Fruit fly (Drosophila melanogaster) whole organism, embryonic: ENCODE measurements around the gene CG11811.

Experiments used
- Adf1 ChIP-seq: fragments of 200-800 bp; sonication (Bioruptor generic); IDR thresholded peaks from 2 replicates; pipeline ENCODE4 v1.3.6; 2022; ENCODE audit warnings: missing biosample characterization, missing genetic modification characterization
- CG11247 ChIP-seq: fragments of 200-800 bp; sonication (Bioruptor generic); IDR thresholded peaks from 2 replicates; pipeline ENCODE4 v1.3.6; 2022; ENCODE audit warnings: missing biosample characterization, missing genetic modification characterization
- CG11504 ChIP-seq: fragments of 200-800 bp; sonication (Bioruptor generic); optimal IDR thresholded peaks from 3 replicates; lab custom pipeline; 2019; ENCODE audit warnings: missing biosample characterization, mild to moderate bottlenecking, missing genetic modification characterization, moderate library complexity
- CG12391 ChIP-seq: fragments of 200-800 bp; sonication (Bioruptor generic); optimal IDR thresholded peaks from 3 replicates; lab custom pipeline; 2018; ENCODE audit warnings: missing biosample characterization, mild to moderate bottlenecking, missing genetic modification characterization, moderate library complexity
- CG12659 ChIP-seq: fragments of 200-800 bp; sonication (Bioruptor generic); optimal IDR thresholded peaks from 3 replicates; lab custom pipeline; 2017; ENCODE audit warnings: mild to moderate bottlenecking, missing biosample characterization, missing genetic modification reagents, missing genetic modification characterization
- CG17359 ChIP-seq: fragments of 200-800 bp; sonication (Bioruptor generic); optimal IDR thresholded peaks from 3 replicates; lab custom pipeline; 2018; ENCODE audit warnings: missing biosample characterization, mild to moderate bottlenecking, missing genetic modification characterization, moderate library complexity
- CG17361 ChIP-seq: fragments of 200-800 bp; sonication (Bioruptor generic); IDR thresholded peaks from 3 replicates; pipeline ENCODE4 v1.3.6; 2022; ENCODE audit warnings: missing biosample characterization, missing genetic modification characterization
- CG17612 ChIP-seq: fragments of 200-800 bp; sonication (Bioruptor generic); IDR thresholded peaks from 2 replicates; pipeline ENCODE4 v1.3.6; 2022; ENCODE audit warnings: missing biosample characterization, missing genetic modification characterization
- CG18619 ChIP-seq: fragments of 200-800 bp; sonication (Bioruptor generic); optimal IDR thresholded peaks from 3 replicates; lab custom pipeline; 2017; ENCODE audit warnings: missing biosample characterization, mild to moderate bottlenecking, missing genetic modification characterization
- CG2116 ChIP-seq: fragments of 200-800 bp; sonication (Bioruptor generic); optimal IDR thresholded peaks from 3 replicates; lab custom pipeline; 2018; ENCODE audit warnings: missing biosample characterization, mild to moderate bottlenecking, missing genetic modification characterization
- CG2199 ChIP-seq: fragments of 200-800 bp; sonication (Bioruptor generic); IDR thresholded peaks from 3 replicates; pipeline ENCODE4 v1.3.6; 2022; ENCODE audit warnings: missing biosample characterization, missing genetic modification characterization
- CG2889 ChIP-seq: fragments of 200-800 bp; sonication (Bioruptor generic); IDR thresholded peaks from 3 replicates; pipeline ENCODE4 v1.3.6; 2022; ENCODE audit warnings: missing biosample characterization, missing genetic modification characterization
- CG3281 ChIP-seq: fragments of 200-800 bp; sonication (Bioruptor generic); optimal IDR thresholded peaks from 3 replicates; lab custom pipeline; 2017; ENCODE audit warnings: missing biosample characterization, mild to moderate bottlenecking, missing genetic modification characterization
- CG43689 ChIP-seq: fragments of 200-800 bp; sonication (Bioruptor generic); IDR thresholded peaks from 2 replicates; pipeline ENCODE4 v1.3.6; 2022; ENCODE audit warnings: missing biosample characterization, missing genetic modification characterization
- CG5180 ChIP-seq: fragments of 200-800 bp; sonication (Bioruptor generic); optimal IDR thresholded peaks from 3 replicates; lab custom pipeline; 2017; ENCODE audit warnings: missing biosample characterization, missing genetic modification characterization, mild to moderate bottlenecking, moderate library complexity, missing genetic modification reagents
- CG7372 ChIP-seq: fragments of 200-800 bp; sonication (Bioruptor generic); IDR thresholded peaks from 2 replicates; pipeline ENCODE4 v1.3.6; 2022; ENCODE audit warnings: missing biosample characterization, missing genetic modification characterization
- CG8359 ChIP-seq: fragments of 200-800 bp; sonication (Bioruptor generic); optimal IDR thresholded peaks from 2 replicates; lab custom pipeline; 2017; ENCODE audit warnings: missing biosample characterization, mild to moderate bottlenecking, missing genetic modification characterization, borderline replicate concordance
- CG8765 ChIP-seq: fragments of 200-800 bp; sonication (Bioruptor generic); IDR thresholded peaks from 2 replicates; pipeline ENCODE4 v1.3.6; 2022; ENCODE audit warnings: missing biosample characterization, missing genetic modification characterization
- CG8924 ChIP-seq: fragments of 200-800 bp; optimal IDR thresholded peaks from 3 replicates; lab custom pipeline; 2019; ENCODE audit warnings: missing biosample characterization, mild to moderate bottlenecking, missing genetic modification characterization, moderate library complexity
- CG9609 ChIP-seq: fragments of 200-800 bp; sonication (Bioruptor generic); optimal IDR thresholded peaks from 3 replicates; lab custom pipeline; 2016; ENCODE audit warnings: missing biosample characterization, missing genetic modification characterization
- CG9817 ChIP-seq: fragments of 200-800 bp; sonication (Bioruptor generic); optimal IDR thresholded peaks from 2 replicates; lab custom pipeline; 2018; ENCODE audit warnings: missing biosample characterization, mild to moderate bottlenecking, missing genetic modification characterization, moderate library complexity
- CHES-1-like ChIP-seq: fragments of 200-800 bp; sonication (Bioruptor generic); optimal IDR thresholded peaks from 2 replicates; lab custom pipeline; 2016; ENCODE audit warnings: missing biosample characterization, missing genetic modification characterization
- Chrac-16 ChIP-seq: fragments of 200-800 bp; sonication (Bioruptor generic); optimal IDR thresholded peaks from 3 replicates; lab custom pipeline; 2016; ENCODE audit warnings: missing biosample characterization, missing genetic modification characterization
- E2f1 ChIP-seq: fragments of 200-800 bp; sonication (Bioruptor generic); IDR thresholded peaks from 2 replicates; pipeline ENCODE4 v1.3.6; 2022; ENCODE audit warnings: missing biosample characterization, missing genetic modification characterization
- Ets97D ChIP-seq: fragments of 200-800 bp; sonication (Bioruptor generic); optimal IDR thresholded peaks from 3 replicates; lab custom pipeline; 2016; ENCODE audit warnings: missing biosample characterization, missing genetic modification characterization
- HLH4C ChIP-seq: fragments of 200-800 bp; sonication (Bioruptor generic); IDR thresholded peaks from 3 replicates; pipeline ENCODE4 v1.3.6; 2022; ENCODE audit warnings: missing biosample characterization, missing genetic modification characterization; ENCODE audit not compliant: partially characterized antibody
- HmgZ ChIP-seq: fragments of 200-800 bp; sonication (Bioruptor generic); optimal IDR thresholded peaks from 2 replicates; lab custom pipeline; 2018; ENCODE audit warnings: missing biosample characterization, mild to moderate bottlenecking, missing genetic modification characterization
- Max ChIP-seq: fragments of 200-800 bp; sonication (Bioruptor generic); optimal IDR thresholded peaks from 2 replicates; lab custom pipeline; 2016; ENCODE audit warnings: missing biosample characterization, mild to moderate bottlenecking, missing genetic modification characterization
- Mrtf ChIP-seq: fragments of 200-800 bp; sonication (Bioruptor generic); IDR thresholded peaks from 3 replicates; pipeline ENCODE4 v1.3.6; 2022; ENCODE audit warnings: missing biosample characterization, missing genetic modification characterization
- Six4 ChIP-seq: fragments of 200-800 bp; sonication (Bioruptor generic); optimal IDR thresholded peaks from 2 replicates; lab custom pipeline; 2016; ENCODE audit warnings: missing biosample characterization, missing genetic modification characterization
- abd-A ChIP-seq: fragments of 200-800 bp; sonication (Bioruptor generic); optimal IDR thresholded peaks from 3 replicates; lab custom pipeline; 2019; ENCODE audit warnings: missing biosample characterization, mild to moderate bottlenecking, missing genetic modification characterization, moderate library complexity
- ap ChIP-seq: fragments of 200-800 bp; sonication (Bioruptor generic); IDR thresholded peaks from 2 replicates; pipeline ENCODE4 v1.3.6; 2022; ENCODE audit warnings: missing biosample characterization, missing genetic modification characterization
- az2 ChIP-seq: fragments of 200-800 bp; sonication (Bioruptor generic); optimal IDR thresholded peaks from 3 replicates; lab custom pipeline; 2016; ENCODE audit warnings: missing biosample characterization, missing genetic modification characterization
- br ChIP-seq: fragments of >200 bp; optimal IDR thresholded peaks from 2 replicates; lab custom pipeline; 2017
- croc ChIP-seq: fragments of 200-800 bp; sonication (Bioruptor generic); conservative IDR thresholded peaks from 3 replicates; pipeline ENCODE4 v1.3.6; 2022; ENCODE audit warnings: missing biosample characterization, missing genetic modification characterization
- dysf ChIP-seq: fragments of 200-800 bp; sonication (Bioruptor generic); IDR thresholded peaks from 3 replicates; pipeline ENCODE4 v1.3.6; 2022; ENCODE audit warnings: missing biosample characterization, missing genetic modification characterization
- gfzf ChIP-seq: fragments of 200-800 bp; sonication (Bioruptor generic); optimal IDR thresholded peaks from 2 replicates; lab custom pipeline; 2016; ENCODE audit warnings: missing biosample characterization, mild to moderate bottlenecking, missing genetic modification characterization, moderate library complexity
- kah ChIP-seq: fragments of 200-800 bp; sonication (Bioruptor generic); optimal IDR thresholded peaks from 2 replicates; lab custom pipeline; 2018; ENCODE audit warnings: missing biosample characterization, mild to moderate bottlenecking, missing genetic modification characterization
- lbe ChIP-seq: fragments of 200-800 bp; sonication (Bioruptor generic); optimal IDR thresholded peaks from 2 replicates; lab custom pipeline; 2016; ENCODE audit warnings: missing biosample characterization, mild to moderate bottlenecking, missing genetic modification characterization
- lmd ChIP-seq: fragments of 200-800 bp; sonication (Bioruptor generic); IDR thresholded peaks from 2 replicates; pipeline ENCODE4 v1.3.6; 2022; ENCODE audit warnings: missing biosample characterization, missing genetic modification characterization
- nerfin-1 ChIP-seq: fragments of 200-800 bp; sonication (Bioruptor generic); optimal IDR thresholded peaks from 3 replicates; lab custom pipeline; 2019; ENCODE audit warnings: missing biosample characterization, mild to moderate bottlenecking, missing genetic modification characterization, moderate library complexity
- odd ChIP-seq: fragments of 200-800 bp; sonication (Bioruptor generic); optimal IDR thresholded peaks from 2 replicates; lab custom pipeline; 2017; ENCODE audit warnings: missing biosample characterization, mild to moderate bottlenecking, missing genetic modification characterization
- p53 ChIP-seq: fragments of 200-800 bp; sonication (Bioruptor generic); optimal IDR thresholded peaks from 2 replicates; lab custom pipeline; 2016; ENCODE audit warnings: missing biosample characterization, missing genetic modification characterization
- pum ChIP-seq: fragments of 200-800 bp; sonication (Bioruptor generic); optimal IDR thresholded peaks from 2 replicates; lab custom pipeline; 2016; ENCODE audit warnings: missing biosample characterization, missing genetic modification characterization
- scrt ChIP-seq: fragments of 200-800 bp; sonication (Bioruptor generic); optimal IDR thresholded peaks from 2 replicates; lab custom pipeline; 2018; ENCODE audit warnings: missing biosample characterization, mild to moderate bottlenecking, missing genetic modification characterization, moderate library complexity
- sima ChIP-seq: fragments of 200-800 bp; sonication (Bioruptor generic); optimal IDR thresholded peaks from 2 replicates; lab custom pipeline; 2016; ENCODE audit warnings: missing biosample characterization, missing genetic modification characterization
- sisA ChIP-seq: fragments of 200-800 bp; sonication (Bioruptor generic); IDR thresholded peaks from 2 replicates; pipeline ENCODE4 v1.3.6; 2022; ENCODE audit warnings: missing biosample characterization, missing genetic modification characterization
- tap ChIP-seq: fragments of 200-800 bp; optimal IDR thresholded peaks from 3 replicates; lab custom pipeline; 2019; ENCODE audit warnings: missing biosample characterization, mild to moderate bottlenecking, missing genetic modification characterization, moderate library complexity
- unpg ChIP-seq: fragments of 200-800 bp; sonication (Bioruptor generic); optimal IDR thresholded peaks from 3 replicates; lab custom pipeline; 2018; ENCODE audit warnings: missing biosample characterization, mild to moderate bottlenecking, missing genetic modification characterization, moderate library complexity
- wor ChIP-seq: fragments of 200-800 bp; sonication (Bioruptor generic); IDR thresholded peaks from 2 replicates; pipeline ENCODE4 v1.3.6; 2022; ENCODE audit warnings: missing biosample characterization, missing genetic modification characterization
- zf30C ChIP-seq: fragments of 200-800 bp; sonication (Bioruptor generic); optimal IDR thresholded peaks from 3 replicates; lab custom pipeline; 2018; ENCODE audit warnings: missing biosample characterization, mild to moderate bottlenecking, missing genetic modification characterization

The CG11811 gene

DNA sequence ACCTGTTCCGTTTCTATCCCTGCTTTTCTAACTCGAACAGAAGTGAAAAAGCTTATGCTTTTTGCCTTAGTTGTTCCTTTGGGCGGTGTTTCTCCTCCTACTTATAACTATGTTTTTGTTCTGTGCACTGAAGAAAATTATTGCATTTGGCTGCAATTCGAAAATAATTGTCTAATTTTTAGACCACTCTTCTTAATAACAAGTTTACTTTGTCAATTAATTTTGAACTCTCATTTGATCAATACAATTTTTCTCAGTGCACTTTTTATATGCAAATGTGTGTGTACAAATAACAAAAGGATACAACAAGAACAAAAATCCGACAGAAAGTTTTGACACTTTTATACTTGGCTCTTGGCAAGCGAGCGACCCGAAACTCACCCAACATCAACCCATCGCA, 44.3 kb downstream of the CG11811 start (continued):
- TF ChIP-seq Chrac-16 (GFP tag; lab: Kevin White, UChicago), result peak; percentile 54
- TF ChIP-seq unpg, result peak; percentile 60
- TF ChIP-seq az2 (GFP tag; lab: Kevin White, UChicago), result peak; percentile 41
- TF ChIP-seq nerfin-1 (tag; lab: Kevin White, UChicago), result no peak
- peak; percentile 24; the same call in 1 of the 2 replicates for TF ChIP-seq E2f1 (GFP tag; lab: Robert Waterston, UW)
- TF ChIP-seq CG12659 (GFP tag; lab: Kevin White, UChicago), result peak; percentile 40
- no peak for TF ChIP-seq HLH4C (GFP tag; lab: Robert Waterston, UW)
- no peak for TF ChIP-seq CG17612 (GFP tag; lab: Robert Waterston, UW)
- peak; percentile 49; the same call in 1 of the 3 replicates for TF ChIP-seq Mrtf (GFP tag; lab: Robert Waterston, UW)
- TF ChIP-seq lmd, result peak; percentile 78
- TF ChIP-seq Ets97D (GFP tag; lab: Kevin White, UChicago), result no peak
- TF ChIP-seq CG17361 (GFP tag; lab: Robert Waterston, UW), result peak; percentile 58; the same call in 2 of the 3 replicates
- no peak for TF ChIP-seq CG5180 (GFP tag; lab: Kevin White, UChicago)
- TF ChIP-seq pum (GFP tag; lab: Kevin White, UChicago), result peak; percentile 28
- no peak for TF ChIP-seq CG8765 (GFP tag; lab: Robert Waterston, UW)
- no peak for TF ChIP-seq CG2199 (GFP tag; lab: Robert Waterston, UW)
- no peak for TF ChIP-seq sima (GFP tag; lab: Kevin White, UChicago)
- TF ChIP-seq p53 (GFP tag; lab: Kevin White, UChicago), result no peak
- TF ChIP-seq CG43689 (GFP tag; lab: Robert Waterston, UW), result peak; percentile 40; the same call in 1 of the 2 replicates
- peak; percentile 61 for TF ChIP-seq CG9609 (GFP tag; lab: Kevin White, UChicago)
- TF ChIP-seq CG17359 (tag; lab: Kevin White, UChicago), result peak; percentile 69
- no peak for TF ChIP-seq tap (tag; lab: Kevin White, UChicago)
- no peak for TF ChIP-seq lbe (GFP tag; lab: Kevin White, UChicago)
- peak; percentile 75 for TF ChIP-seq CG11504 (tag; lab: Kevin White, UChicago)
- peak; percentile 49 for TF ChIP-seq CG8924 (tag; lab: Kevin White, UChicago)
- TF ChIP-seq kah, result no peak
- TF ChIP-seq Max, result no peak
- TF ChIP-seq Six4 (GFP tag; lab: Kevin White, UChicago), result no peak
- TF ChIP-seq odd, result peak; percentile 22
- 0 out of 2 replicates have a peak, but pooled peaks have one; percentile 29 for TF ChIP-seq CG11247 (GFP tag; lab: Robert Waterston, UW)
- TF ChIP-seq scrt (GFP tag; lab: Kevin White, UChicago), result peak; percentile 45
- TF ChIP-seq CG9817, result peak; percentile 52
- TF ChIP-seq dysf (GFP tag; lab: Robert Waterston, UW), result peak; percentile 74
- peak; percentile 60 for TF ChIP-seq CG18619 (GFP tag; lab: Kevin White, UChicago)
- no peak for TF ChIP-seq CG3281 (GFP tag; lab: Kevin White, UChicago)
- 0 out of 3 replicates have a peak, but pooled peaks have one; percentile 66 for TF ChIP-seq CG2889 (GFP tag; lab: Robert Waterston, UW)
- TF ChIP-seq CHES-1-like, result peak; percentile 78
- 0 out of 2 replicates have a peak, but pooled peaks have one; percentile 38 for TF ChIP-seq wor
- no peak for TF ChIP-seq CG2116 (GFP tag; lab: Kevin White, UChicago)
- 0 out of 3 replicates have a peak, but pooled peaks have one; percentile 32 for TF ChIP-seq croc
- TF ChIP-seq zf30C (GFP tag; lab: Kevin White, UChicago), result peak; percentile 24
- TF ChIP-seq CG12391 (tag; lab: Kevin White, UChicago), result peak; percentile 71
- no peak for TF ChIP-seq br
- no peak for TF ChIP-seq gfzf
- peak; percentile 42; the same call in 1 of the 2 replicates for TF ChIP-seq CG7372 (GFP tag; lab: Robert Waterston, UW)
- TF ChIP-seq sisA (GFP tag; lab: Robert Waterston, UW), result no peak
- TF ChIP-seq abd-A (tag; lab: Kevin White, UChicago), result peak; percentile 0
- peak; percentile 35 for TF ChIP-seq ap (GFP tag; lab: Robert Waterston, UW)
- TF ChIP-seq Adf1, result peak; percentile 27; the same call in 1 of the 2 replicates
- no peak for TF ChIP-seq CG8359
- peak; percentile 54 for TF ChIP-seq HmgZ (tag; lab: Kevin White, UChicago)
